Worm (Caenorhabditis elegans) whole organism, young adult: Measurements from ENCODE around the gene ltd-1.

Experiments
- B0336.3 ChIP-seq: fragments of 200-800 bp; sonication (Bioruptor generic); IDR thresholded peaks from 2 replicates; pipeline ENCODE4 v1.3.6; 2022; ENCODE audit warnings: missing genetic modification characterization, missing compliant biosample characterization
- C06A6.2 ChIP-seq: fragments of 200-800 bp; sonication (Bioruptor generic); conservative IDR thresholded peaks from 2 replicates; pipeline ENCODE4 v1.3.6; 2022; ENCODE audit warnings: missing genetic modification characterization, missing compliant biosample characterization
- C17E4.6 ChIP-seq: fragments of 200-800 bp; sonication (Bioruptor generic); IDR thresholded peaks from 2 replicates; pipeline ENCODE4 v1.3.6; 2022; ENCODE audit warnings: missing genetic modification reagents, missing genetic modification characterization, missing compliant biosample characterization
- F10E7.11 ChIP-seq: sonication (generic microtip); optimal IDR thresholded peaks from 2 replicates; lab custom pipeline; 2017; ENCODE audit warnings: mild to moderate bottlenecking, missing genetic modification characterization, moderate library complexity, missing compliant biosample characterization
- F33H1.4 ChIP-seq: fragments of 200-800 bp; sonication (Bioruptor generic); IDR thresholded peaks from 2 replicates; pipeline ENCODE4 v1.3.6; 2022; ENCODE audit warnings: missing genetic modification reagents, missing genetic modification characterization, missing compliant biosample characterization
- F39B2.1 ChIP-seq: fragments of 200-800 bp; sonication (Bioruptor generic); IDR thresholded peaks from 2 replicates; pipeline ENCODE4 v1.3.6; 2022; ENCODE audit warnings: missing genetic modification reagents, missing genetic modification characterization, missing compliant biosample characterization
- F52B5.7 ChIP-seq: sonication (generic microtip); optimal IDR thresholded peaks from 2 replicates; lab custom pipeline; 2016; ENCODE audit warnings: mild to moderate bottlenecking, missing genetic modification characterization, missing compliant biosample characterization
- F57C9.4 ChIP-seq: sonication (generic microtip); optimal IDR thresholded peaks from 2 replicates; lab custom pipeline; 2017; ENCODE audit warnings: mild to moderate bottlenecking, missing genetic modification characterization, missing compliant biosample characterization
- K11D2.4 ChIP-seq: fragments of 200-800 bp; sonication (Bioruptor generic); IDR thresholded peaks from 2 replicates; pipeline ENCODE4 v1.3.6; 2022; ENCODE audit warnings: missing genetic modification reagents, missing genetic modification characterization, missing compliant biosample characterization
- K12H6.12 ChIP-seq: fragments of 200-800 bp; sonication (Bioruptor generic); optimal IDR thresholded peaks from 2 replicates; lab custom pipeline; 2018; ENCODE audit warnings: mild to moderate bottlenecking, missing genetic modification characterization, missing compliant biosample characterization
- Y53F4B.3 ChIP-seq: fragments of 200-800 bp; sonication (Bioruptor generic); IDR thresholded peaks from 2 replicates; pipeline ENCODE4 v1.3.6; 2022; ENCODE audit warnings: missing genetic modification reagents, missing genetic modification characterization, missing compliant biosample characterization
- ZK185.1 ChIP-seq: sonication (generic microtip); optimal IDR thresholded peaks from 2 replicates; lab custom pipeline; 2016; ENCODE audit warnings: mild to moderate bottlenecking, missing genetic modification characterization, missing compliant biosample characterization; ENCODE audit not compliant: poor library complexity, severe bottlenecking
- aptf-2 ChIP-seq: fragments of 200-800 bp; sonication (Bioruptor generic); conservative IDR thresholded peaks from 2 replicates; pipeline ENCODE4 v1.3.6; 2022; ENCODE audit warnings: missing genetic modification reagents, missing genetic modification characterization, missing compliant biosample characterization
- athp-1 ChIP-seq: sonication (generic microtip); optimal IDR thresholded peaks from 2 replicates; lab custom pipeline; 2017; ENCODE audit warnings: mild to moderate bottlenecking, missing genetic modification characterization, missing compliant biosample characterization
- attf-3 ChIP-seq: fragments of 200-800 bp; sonication (Bioruptor generic); conservative IDR thresholded peaks from 2 replicates; pipeline ENCODE4 v1.3.6; 2022; ENCODE audit warnings: missing genetic modification reagents, missing genetic modification characterization, missing compliant biosample characterization
- bed-2 ChIP-seq: fragments of 200-800 bp; sonication (Bioruptor generic); IDR thresholded peaks from 2 replicates; pipeline ENCODE4 v1.3.6; 2022; ENCODE audit warnings: missing genetic modification reagents, missing genetic modification characterization, missing compliant biosample characterization
- cebp-2 ChIP-seq: fragments of 200-800 bp; sonication (Bioruptor generic); IDR thresholded peaks from 2 replicates; pipeline ENCODE4 v1.3.6; 2022; ENCODE audit warnings: missing genetic modification characterization, missing compliant biosample characterization
- dox-1 ChIP-seq: fragments of 200-800 bp; sonication (Bioruptor generic); IDR thresholded peaks from 2 replicates; pipeline ENCODE4 v1.3.6; 2022; ENCODE audit warnings: missing genetic modification reagents, missing genetic modification characterization, missing compliant biosample characterization
- dpff-1 ChIP-seq: sonication (generic microtip); optimal IDR thresholded peaks from 2 replicates; lab custom pipeline; 2017; ENCODE audit warnings: mild to moderate bottlenecking, missing genetic modification characterization, missing compliant biosample characterization
- egl-18 ChIP-seq: fragments of 200-800 bp; sonication (Bioruptor generic); IDR thresholded peaks from 2 replicates; pipeline ENCODE4 v1.3.6; 2022; ENCODE audit warnings: missing genetic modification reagents, missing genetic modification characterization, missing compliant biosample characterization
- ekl-4 ChIP-seq: fragments of 200-800 bp; sonication (Bioruptor generic); IDR thresholded peaks from 2 replicates; pipeline ENCODE4 v1.3.6; 2022; ENCODE audit warnings: missing genetic modification reagents, missing genetic modification characterization, missing compliant biosample characterization
- ets-4 ChIP-seq: fragments of 200-800 bp; sonication (Bioruptor generic); optimal IDR thresholded peaks from 2 replicates; lab custom pipeline; 2018; ENCODE audit warnings: mild to moderate bottlenecking, missing genetic modification characterization, missing compliant biosample characterization
- gei-17 ChIP-seq: fragments of 200-800 bp; sonication (Bioruptor generic); optimal IDR thresholded peaks from 2 replicates; lab custom pipeline; 2018; ENCODE audit warnings: mild to moderate bottlenecking, missing genetic modification characterization, missing compliant biosample characterization
- hlh-26 ChIP-seq: fragments of 200-800 bp; sonication (Bioruptor generic); conservative IDR thresholded peaks from 2 replicates; pipeline ENCODE4 v1.3.6; 2022; ENCODE audit warnings: missing genetic modification reagents, missing genetic modification characterization, missing compliant biosample characterization
- hmg-1.2 ChIP-seq: fragments of 200-800 bp; sonication (Bioruptor generic); IDR thresholded peaks from 2 replicates; pipeline ENCODE4 v1.3.6; 2022; ENCODE audit warnings: missing genetic modification reagents, missing genetic modification characterization, missing compliant biosample characterization
- hrde-1 ChIP-seq: sonication (generic microtip); optimal IDR thresholded peaks from 2 replicates; lab custom pipeline; 2016; ENCODE audit warnings: missing genetic modification characterization, mild to moderate bottlenecking, missing compliant biosample characterization, moderate library complexity, missing genotype, missing genetic modification reagents, borderline replicate concordance
- lin-26 ChIP-seq: fragments of 200-800 bp; sonication (Bioruptor generic); IDR thresholded peaks from 2 replicates; pipeline ENCODE4 v1.3.6; 2022; ENCODE audit warnings: missing genetic modification reagents, missing genetic modification characterization, missing compliant biosample characterization
- lir-1 ChIP-seq: fragments of 200-800 bp; sonication (Bioruptor generic); conservative IDR thresholded peaks from 2 replicates; pipeline ENCODE4 v1.3.6; 2022; ENCODE audit warnings: missing genetic modification reagents, missing genetic modification characterization, missing compliant biosample characterization
- madf-3 ChIP-seq: fragments of 200-800 bp; sonication (Bioruptor generic); IDR thresholded peaks from 2 replicates; pipeline ENCODE4 v1.3.6; 2022; ENCODE audit warnings: missing genetic modification reagents, missing genetic modification characterization, missing compliant biosample characterization
- mcd-1 ChIP-seq: fragments of 200-800 bp; sonication (Bioruptor generic); IDR thresholded peaks from 2 replicates; pipeline ENCODE4 v1.3.6; 2022; ENCODE audit warnings: missing genetic modification reagents, missing genetic modification characterization, missing compliant biosample characterization
- mel-28 ChIP-seq: sonication (generic microtip); optimal IDR thresholded peaks from 2 replicates; lab custom pipeline; 2016; ENCODE audit warnings: borderline replicate concordance, mild to moderate bottlenecking, missing genetic modification characterization, missing compliant biosample characterization
- nfya-2 ChIP-seq: fragments of 200-800 bp; sonication (Bioruptor generic); IDR thresholded peaks from 2 replicates; pipeline ENCODE4 v1.3.6; 2022; ENCODE audit warnings: missing genetic modification reagents, missing genetic modification characterization, missing compliant biosample characterization
- nfyb-1 ChIP-seq: fragments of 200-800 bp; sonication (Bioruptor generic); IDR thresholded peaks from 2 replicates; pipeline ENCODE4 v1.3.6; 2022; ENCODE audit warnings: missing genetic modification reagents, missing genetic modification characterization, missing compliant biosample characterization
- nhr-120 ChIP-seq: fragments of 200-800 bp; sonication (Bioruptor generic); IDR thresholded peaks from 2 replicates; pipeline ENCODE4 v1.3.6; 2022; ENCODE audit warnings: missing genetic modification characterization, missing compliant biosample characterization
- nhr-179 ChIP-seq: sonication (generic microtip); optimal IDR thresholded peaks from 2 replicates; lab custom pipeline; 2016; ENCODE audit warnings: mild to moderate bottlenecking, missing genetic modification characterization, missing compliant biosample characterization
- nhr-27 ChIP-seq: fragments of 200-800 bp; sonication (Bioruptor generic); optimal IDR thresholded peaks from 2 replicates; lab custom pipeline; 2018; ENCODE audit warnings: mild to moderate bottlenecking, missing genetic modification characterization, moderate library complexity, missing compliant biosample characterization
- nhr-80 ChIP-seq: sonication (generic microtip); optimal IDR thresholded peaks from 2 replicates; lab custom pipeline; 2016; ENCODE audit warnings: missing genetic modification characterization, missing compliant biosample characterization
- repo-1 ChIP-seq: sonication (generic microtip); optimal IDR thresholded peaks from 2 replicates; lab custom pipeline; 2017; ENCODE audit warnings: mild to moderate bottlenecking, missing genetic modification characterization, missing compliant biosample characterization
- sea-2 ChIP-seq: fragments of 200-800 bp; sonication (Bioruptor generic); IDR thresholded peaks from 2 replicates; pipeline ENCODE4 v1.3.6; 2022; ENCODE audit warnings: missing genetic modification characterization, missing compliant biosample characterization
- snpc-1.3 ChIP-seq: sonication (generic microtip); optimal IDR thresholded peaks from 2 replicates; lab custom pipeline; 2017; ENCODE audit warnings: missing genetic modification characterization, mild to moderate bottlenecking, missing compliant biosample characterization, antibody characterized with exemption, moderate library complexity, missing genotype, missing genetic modification reagents; ENCODE audit not compliant: insufficient read depth
- snpc-4 ChIP-seq, 5 experiments: fragments of 150-350 bp in 1 of 5; sonication (generic microtip) in 4 of 5; optimal IDR thresholded peaks; 2 replicates each; lab custom pipeline; 2014 to 2018; ENCODE audit warnings: missing genetic modification characterization in 5 of 5, missing biosample characterization in 3 of 5, antibody characterized with exemption in 2 of 5, mild to moderate bottlenecking in 2 of 5, missing compliant biosample characterization in 2 of 5, missing genotype in 2 of 5, moderate library complexity in 2 of 5, missing genetic modification reagents in 1 of 5
- somi-1 ChIP-seq: fragments of 200-800 bp; sonication (Bioruptor generic); optimal IDR thresholded peaks from 2 replicates; lab custom pipeline; 2018; ENCODE audit warnings: mild to moderate bottlenecking, missing genetic modification characterization, missing compliant biosample characterization
- unc-130 ChIP-seq: sonication (generic microtip); optimal IDR thresholded peaks from 2 replicates; lab custom pipeline; 2016; ENCODE audit warnings: missing genetic modification reagents, missing genetic modification characterization, missing compliant biosample characterization
- xnd-1 ChIP-seq: sonication (generic microtip); optimal IDR thresholded peaks from 2 replicates; lab custom pipeline; 2016; ENCODE audit warnings: missing genotype, missing genetic modification reagents, missing genetic modification characterization, missing compliant biosample characterization
- ztf-25 ChIP-seq: fragments of 200-800 bp; sonication (Bioruptor generic); IDR thresholded peaks from 2 replicates; pipeline ENCODE4 v1.3.6; 2022; ENCODE audit warnings: missing genetic modification reagents, missing genetic modification characterization, missing compliant biosample characterization
- ztf-28 ChIP-seq: fragments of 200-800 bp; sonication (Bioruptor generic); IDR thresholded peaks from 2 replicates; pipeline ENCODE4 v1.3.6; 2022; ENCODE audit warnings: missing genetic modification reagents, missing genetic modification characterization, missing compliant biosample characterization

ltd-1 gene

DNA sequence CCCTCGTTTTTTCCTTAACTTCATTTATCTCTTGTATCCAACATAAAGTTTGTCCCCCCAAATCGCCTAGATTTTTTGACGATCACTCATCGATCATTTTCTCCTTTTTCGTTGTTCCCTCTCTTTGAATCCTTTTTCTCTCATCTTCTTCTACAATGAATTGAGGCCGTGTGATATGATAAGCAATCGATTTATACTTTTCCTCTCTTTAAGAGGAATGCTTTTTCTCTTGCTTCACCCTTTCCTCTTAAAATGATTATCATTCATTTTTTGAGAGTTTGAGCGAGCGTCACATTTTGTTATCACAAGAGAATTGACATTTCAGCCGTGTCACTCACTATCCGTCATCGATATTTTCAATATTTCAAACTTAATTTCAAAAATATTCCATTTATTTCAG lies 14.5 kb downstream of the ltd-1 start, which contains the start of gene K02C4.5 (continued):
- no peak for TF ChIP-seq dox-1 (GFP tag; lab: Robert Waterston, UW)
- no peak for TF ChIP-seq ztf-25
- TF ChIP-seq, all 124 proteins: peak for 6

- TF ChIP-seq nfyb-1, result peak; percentile 91
- TF ChIP-seq C17E4.6 (GFP tag; lab: Robert Waterston, UW), result no peak
- TF ChIP-seq hlh-26 (GFP tag; lab: Robert Waterston, UW), result no peak
- no peak for TF ChIP-seq Y53F4B.3 (GFP tag; lab: Robert Waterston, UW)
- peak; percentile 58 for TF ChIP-seq hmg-1.2 (GFP tag; lab: Robert Waterston, UW)
- peak; percentile 73; the same call in 1 of the 2 replicates for TF ChIP-seq ztf-28 (GFP tag; lab: Robert Waterston, UW)
- peak; percentile 60 for TF ChIP-seq athp-1 (tag; lab: Kevin White, UChicago)
- no peak for TF ChIP-seq egl-18 (GFP tag; lab: Robert Waterston, UW)
- TF ChIP-seq nhr-27, result peak; percentile 73
- no peak for TF ChIP-seq mel-28
- peak; percentile 67 for TF ChIP-seq snpc-4 (GFP tag; optimal IDR thresholded peaks at IDR 0.05; lab: Kevin White, UChicago)
- TF ChIP-seq snpc-4 (tag; optimal IDR thresholded peaks at IDR 0.05; lab: Kevin White, UChicago), result peak in 3 of 4 experiments; percentile 71 to 77 (median 72)
- peak; percentile 73 for TF ChIP-seq K12H6.12 (tag; lab: Kevin White, UChicago)
- TF ChIP-seq madf-3 (GFP tag; lab: Robert Waterston, UW), result 0 out of 2 replicates have a peak, but pooled peaks have one; percentile 67
- TF ChIP-seq mcd-1, result peak; percentile 66
- TF ChIP-seq somi-1, result peak; percentile 74
- no peak for TF ChIP-seq nfya-2 (GFP tag; lab: Robert Waterston, UW)
- no peak for TF ChIP-seq F39B2.1 (GFP tag; lab: Robert Waterston, UW)
- TF ChIP-seq F33H1.4 (GFP tag; lab: Robert Waterston, UW), result peak; percentile 28; the same call in 1 of the 2 replicates
- TF ChIP-seq aptf-2, result peak; percentile 65; the same call in 1 of the 2 replicates
- TF ChIP-seq K11D2.4 (GFP tag; lab: Robert Waterston, UW), result no peak
- TF ChIP-seq F52B5.7 (tag; lab: Kevin White, UChicago), result peak; percentile 93
- peak; percentile 95 for TF ChIP-seq lin-26
- peak; percentile 17 for TF ChIP-seq xnd-1 (tag; lab: Kevin White, UChicago)
- TF ChIP-seq gei-17, result no peak
- TF ChIP-seq hrde-1, result peak; percentile 63
- TF ChIP-seq ets-4 (GFP tag; lab: Kevin White, UChicago), result peak; percentile 79
- TF ChIP-seq C06A6.2 (GFP tag; lab: Robert Waterston, UW), result peak; percentile 55; the same call in 1 of the 2 replicates
- peak; percentile 80 for TF ChIP-seq nhr-80 (tag; lab: Kevin White, UChicago)
- TF ChIP-seq nhr-120 (GFP tag; lab: Robert Waterston, UW), result no peak
- TF ChIP-seq snpc-1.3 (tag; lab: Kevin White, UChicago), result peak; percentile 87
- TF ChIP-seq F57C9.4, result peak; percentile 1
- no peak; the same call in 1 of the 2 replicates for TF ChIP-seq lir-1
- TF ChIP-seq repo-1 (tag; lab: Kevin White, UChicago), result peak; percentile 87
- 0 out of 2 replicates have a peak, but pooled peaks have one; percentile 58 for TF ChIP-seq sea-2 (GFP tag; lab: Robert Waterston, UW)
- no peak; the same call in 1 of the 2 replicates for TF ChIP-seq attf-3 (GFP tag; lab: Robert Waterston, UW)
- TF ChIP-seq nhr-179, result no peak
- TF ChIP-seq unc-130 (GFP tag; lab: Kevin White, UChicago), result peak; percentile 68
- TF ChIP-seq dpff-1 (tag; lab: Kevin White, UChicago), result no peak
- TF ChIP-seq B0336.3, result peak; percentile 67
- peak; percentile 74 for TF ChIP-seq ekl-4 (GFP tag; lab: Robert Waterston, UW)
- TF ChIP-seq F10E7.11 (tag; lab: Kevin White, UChicago), result no peak
- TF ChIP-seq cebp-2, result no peak
- TF ChIP-seq ZK185.1 (tag; lab: Kevin White, UChicago), result peak; percentile 86
- no peak for TF ChIP-seq bed-2 (GFP tag; lab: Robert Waterston, UW)
These were observed 17.2 kb downstream of the ltd-1 start, which contains the start of gene K02C4.2 for ce11 chrII:8075324-8075810. Gene K02C4.2, plus strand, starts transcription at chrII:8075760.
